Worm (Caenorhabditis elegans) whole organism, early embryonic: ENCODE measurements around the gene C49F5.8.

ENCODE experiments used
- B0310.2 ChIP-seq: sonication (generic microtip); optimal IDR thresholded peaks from 2 replicates; lab custom pipeline; 2016; ENCODE audit warnings: mild to moderate bottlenecking, missing genetic modification characterization, missing compliant biosample characterization
- aly-1 ChIP-seq: sonication (generic microtip); optimal IDR thresholded peaks from 2 replicates; lab custom pipeline; 2016; ENCODE audit warnings: missing genetic modification characterization, missing compliant biosample characterization
- ama-1 ChIP-seq: fragments of 150-350 bp; optimal IDR thresholded peaks from 2 replicates; lab custom pipeline; 2014
- ceh-13 ChIP-seq: fragments of 200-800 bp; sonication (Bioruptor generic); optimal IDR thresholded peaks from 2 replicates; lab custom pipeline; 2018; ENCODE audit warnings: mild to moderate bottlenecking, missing genetic modification characterization, missing compliant biosample characterization
- ceh-36 ChIP-seq: sonication (generic microtip); optimal IDR thresholded peaks from 2 replicates; lab custom pipeline; 2016; ENCODE audit warnings: missing genetic modification characterization, inconsistent platforms, missing compliant biosample characterization
- flt-1 ChIP-seq: fragments of 200-800 bp; sonication (Bioruptor generic); IDR thresholded peaks from 2 replicates; pipeline ENCODE4 v1.3.6; 2022; ENCODE audit warnings: missing genetic modification characterization, missing compliant biosample characterization
- hmbx-1 ChIP-seq: sonication (generic microtip); optimal IDR thresholded peaks from 2 replicates; lab custom pipeline; 2016; ENCODE audit warnings: mild to moderate bottlenecking, missing genetic modification characterization, missing compliant biosample characterization
- hnd-1 ChIP-seq: sonication (generic microtip); optimal IDR thresholded peaks from 2 replicates; lab custom pipeline; 2016; ENCODE audit warnings: missing genetic modification characterization, missing compliant biosample characterization
- sea-1 ChIP-seq: fragments of 200-800 bp; sonication (Bioruptor generic); conservative IDR thresholded peaks from 2 replicates; pipeline ENCODE4 v1.3.6; 2022; ENCODE audit warnings: missing genetic modification characterization, missing compliant biosample characterization

- TF ChIP-seq ceh-13 (GFP tag; lab: Kevin White, UChicago) (no peak), flt-1 (no peak), ama-1 (lab: Kevin White, UChicago) (no peak), aly-1 (tag; lab: Kevin White, UChicago) (no peak), B0310.2 (tag; lab: Kevin White, UChicago) (no peak), hnd-1 (tag; lab: Kevin White, UChicago) (no peak), sea-1 (GFP tag; lab: Robert Waterston, UW) (no peak), hmbx-1 (no peak), ceh-36 (tag; lab: Kevin White, UChicago) (no peak)
Observed at ce11 chrX:11968024-11968598, 8.2 kb downstream of the C49F5.8 start.
